Worm (Caenorhabditis elegans): ENCODE measurements around the gene T13C5.10.

Gene T13C5.10

ce11 chrX:6232998-6233626 lies 45.2 kb downstream of the T13C5.10 start, which contains the start of gene C14F11.4:
Gene C14F11.4, minus strand, starts transcription at chrX:6233048.
- no peak for TF ChIP-seq fkh-3 (tag; optimal IDR thresholded peaks at IDR 0.05)
- TF ChIP-seq mcd-1 (GFP tag; IDR thresholded peaks at IDR 0.05), result 0 out of 2 replicates have a peak, but pooled peaks have one; percentile 12
- no peak for TF ChIP-seq chd-7 (tag; optimal IDR thresholded peaks at IDR 0.05)
- 0 out of 2 replicates have a peak, but pooled peaks have one; percentile 7 for TF ChIP-seq hmg-1.2 (GFP tag; IDR thresholded peaks at IDR 0.05)
- 0 out of 2 replicates have a peak, but pooled peaks have one; percentile 62 for TF ChIP-seq nhr-120 (GFP tag; IDR thresholded peaks at IDR 0.05)
- TF ChIP-seq ekl-4 (GFP tag; IDR thresholded peaks at IDR 0.05), result 0 out of 2 replicates have a peak, but pooled peaks have one; percentile 34

ce11 chrX:6235443-6235842 lies 47.5 kb downstream of the T13C5.10 start, which contains the start of gene hsp-43:
Gene hsp-43, minus strand, starts transcription at chrX:6235543.
- no peak for TF ChIP-seq Y56A3A.18 (GFP tag; IDR thresholded peaks at IDR 0.05)
- TF ChIP-seq ZK185.1 (tag; optimal IDR thresholded peaks at IDR 0.05; ENCODE audit: poor library complexity, severe bottlenecking), result no peak
- TF ChIP-seq efl-1 (GFP tag; optimal IDR thresholded peaks at IDR 0.05), result no peak
- TF ChIP-seq repo-1 (tag; optimal IDR thresholded peaks at IDR 0.05), result no peak
- TF ChIP-seq ceh-91 (GFP tag; IDR thresholded peaks at IDR 0.05), result no peak
- TF ChIP-seq attf-3 (GFP tag; conservative IDR thresholded peaks at IDR 0.05), result no peak
- no peak for TF ChIP-seq gei-17 (GFP tag; optimal IDR thresholded peaks at IDR 0.05)
- no peak for TF ChIP-seq B0035.1 (tag; optimal IDR thresholded peaks at IDR 0.05)
- TF ChIP-seq tbx-9 (tag; optimal IDR thresholded peaks at IDR 0.05; ENCODE audit: borderline replicate concordance), result no peak
- no peak for TF ChIP-seq die-1 (tag; optimal IDR thresholded peaks at IDR 0.05)
- no peak for TF ChIP-seq madf-3 (GFP tag; IDR thresholded peaks at IDR 0.05)
- TF ChIP-seq D2030.7 (GFP tag; IDR thresholded peaks at IDR 0.05), result no peak
- no peak for TF ChIP-seq dpff-1 (tag; optimal IDR thresholded peaks at IDR 0.05)
- no peak for TF ChIP-seq lir-1 (GFP tag; conservative IDR thresholded peaks at IDR 0.05)
- no peak for TF ChIP-seq dpl-1 (GFP tag; optimal IDR thresholded peaks at IDR 0.05)
- no peak for TF ChIP-seq madf-8 (GFP tag; conservative IDR thresholded peaks at IDR 0.05)

- no peak for TF ChIP-seq nhr-90 (tag; optimal IDR thresholded peaks at IDR 0.05)
- TF ChIP-seq ZK185.1 (tag; optimal IDR thresholded peaks at IDR 0.05; ENCODE audit: poor library complexity, severe bottlenecking), result no peak
- no peak for TF ChIP-seq ztf-22 (GFP tag; optimal IDR thresholded peaks at IDR 0.05)
- no peak for TF ChIP-seq mel-28 (tag; optimal IDR thresholded peaks at IDR 0.05; ENCODE audit: borderline replicate concordance)
- TF ChIP-seq ztf-25 (GFP tag; IDR thresholded peaks at IDR 0.05), result no peak
- no peak for TF ChIP-seq madf-3 (GFP tag; IDR thresholded peaks at IDR 0.05)
- TF ChIP-seq chd-7 (tag; optimal IDR thresholded peaks at IDR 0.05), result no peak
- TF ChIP-seq lag-1 (GFP tag; IDR thresholded peaks at IDR 0.05), result no peak
- TF ChIP-seq F33H1.4 (GFP tag; IDR thresholded peaks at IDR 0.05), result no peak
- no peak for TF ChIP-seq aptf-2 (GFP tag; conservative IDR thresholded peaks at IDR 0.05)
- TF ChIP-seq zfh-2 (GFP tag; conservative IDR thresholded peaks at IDR 0.05), result no peak
- TF ChIP-seq ztf-28 (GFP tag; IDR thresholded peaks at IDR 0.05), result no peak
Observed at ce11 chrX:6238973-6239372, 51.0 kb downstream of the T13C5.10 start, which contains the start of gene rml-3. Gene rml-3, minus strand, starts transcription at chrX:6239065.

Data from whole organism, young adult.